Worm (Caenorhabditis elegans): ENCODE data around the gene atp-5.

DNA sequence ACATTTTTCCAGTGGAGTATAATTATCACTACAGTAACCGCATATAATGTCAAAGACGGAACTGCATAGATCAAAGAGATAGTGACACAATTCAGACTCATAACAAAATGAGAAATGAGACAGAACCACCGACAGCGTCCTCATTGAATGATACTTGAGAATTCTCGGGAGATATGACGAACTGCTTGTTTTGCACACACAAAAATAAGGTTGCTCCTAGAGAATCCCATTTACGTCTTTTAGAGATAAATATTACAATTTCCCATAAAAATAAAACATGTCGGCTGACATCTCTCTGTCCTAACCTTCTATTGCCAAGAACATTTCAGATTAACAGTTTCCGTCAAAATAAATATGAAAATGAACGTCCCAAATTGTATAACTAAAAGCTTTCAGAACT lies 31.9 kb upstream of the atp-5 start, which contains the start of gene srg-38:
- TF ChIP-seq ref-1 (GFP tag; conservative IDR thresholded peaks at IDR 0.05): no peak
- no peak for TF ChIP-seq cog-1 (tag; optimal IDR thresholded peaks at IDR 0.05)
- no peak for TF ChIP-seq ztf-29 (GFP tag; IDR thresholded peaks at IDR 0.05)
- TF ChIP-seq tab-1 (GFP tag; IDR thresholded peaks at IDR 0.05): no peak
- TF ChIP-seq T22C8.4 (GFP tag; IDR thresholded peaks at IDR 0.05): no peak
- TF ChIP-seq klf-2 (GFP tag; conservative IDR thresholded peaks at IDR 0.05): no peak
- no peak for TF ChIP-seq flt-1 (GFP tag; IDR thresholded peaks at IDR 0.05)
- no peak for TF ChIP-seq med-1 (GFP tag; optimal IDR thresholded peaks at IDR 0.05; ENCODE audit: insufficient read depth)

Measured in whole organism, midembryonic.